Worm (Caenorhabditis elegans): ENCODE data around the gene cnc-11.

cnc-11 gene

ce11 chrV:1471078-1471969, 29.2 kb downstream of the cnc-11 start (continued):
- no peak for TF ChIP-seq zfp-3 (GFP tag; conservative IDR thresholded peaks at IDR 0.05)
- TF ChIP-seq ceh-20 (GFP tag; IDR thresholded peaks at IDR 0.05) = no peak
- no peak for TF ChIP-seq mxl-2 (GFP tag; conservative IDR thresholded peaks at IDR 0.05)
- TF ChIP-seq arid-1 (GFP tag; conservative IDR thresholded peaks at IDR 0.05) = no peak
- no peak for TF ChIP-seq ceh-82 (tag; optimal IDR thresholded peaks at IDR 0.05)
- TF ChIP-seq ZK337.2 (GFP tag; IDR thresholded peaks at IDR 0.05) = 0 out of 2 replicates have a peak, but pooled peaks have one; percentile 14
- no peak for TF ChIP-seq Y105C5A.15 (GFP tag; IDR thresholded peaks at IDR 0.05)
- peak; percentile 75 for TF ChIP-seq mep-1 (tag; optimal IDR thresholded peaks at IDR 0.05)
- peak; percentile 53 for TF ChIP-seq nhr-6 (tag; optimal IDR thresholded peaks at IDR 0.05)
- TF ChIP-seq jun-1 (tag; optimal IDR thresholded peaks at IDR 0.05) = no peak
- TF ChIP-seq ctbp-1 (GFP tag; IDR thresholded peaks at IDR 0.05) = 0 out of 2 replicates have a peak, but pooled peaks have one; percentile 16
- no peak for TF ChIP-seq F26F4.8 (GFP tag; conservative IDR thresholded peaks at IDR 0.05)
- TF ChIP-seq hmg-1.1 (GFP tag; IDR thresholded peaks at IDR 0.05) = no peak
- TF ChIP-seq zip-11 (GFP tag; IDR thresholded peaks at IDR 0.05) = no peak
- TF ChIP-seq hif-1 (tag; optimal IDR thresholded peaks at IDR 0.05) = no peak
- TF ChIP-seq unc-39 (tag; optimal IDR thresholded peaks at IDR 0.05) = no peak
- no peak for TF ChIP-seq lin-29 (GFP tag; IDR thresholded peaks at IDR 0.05)
- TF ChIP-seq T20F7.1 (GFP tag; optimal IDR thresholded peaks at IDR 0.05) = no peak
- TF ChIP-seq F37D6.2 (tag; optimal IDR thresholded peaks at IDR 0.05) = peak; percentile 18
- TF ChIP-seq egl-27 (tag; optimal IDR thresholded peaks at IDR 0.05) = no peak
- TF ChIP-seq D1046.2 (GFP tag; IDR thresholded peaks at IDR 0.05) = no peak
- no peak for TF ChIP-seq snpc-4 (tag; optimal IDR thresholded peaks at IDR 0.05)
- TF ChIP-seq lin-13 (GFP tag; optimal IDR thresholded peaks at IDR 0.05) = peak; percentile 57
- TF ChIP-seq lin-1 (GFP tag; IDR thresholded peaks at IDR 0.05) = no peak
- no peak for TF ChIP-seq pqm-1 (tag; optimal IDR thresholded peaks at IDR 0.05)
- no peak for TF ChIP-seq F44E2.7 (GFP tag; IDR thresholded peaks at IDR 0.05)
- no peak for TF ChIP-seq nhr-111 (GFP tag; optimal IDR thresholded peaks at IDR 0.05)
- TF ChIP-seq ama-1 (optimal IDR thresholded peaks at IDR 0.05) = no peak
- TF ChIP-seq daf-16 (GFP tag; optimal IDR thresholded peaks at IDR 0.05) = no peak
- TF ChIP-seq daf-16 (tag; optimal IDR thresholded peaks at IDR 0.05) = peak; percentile 61
- TF ChIP-seq daf-12 (tag; optimal IDR thresholded peaks at IDR 0.05) = no peak
- no peak for TF ChIP-seq madf-5 (GFP tag; IDR thresholded peaks at IDR 0.05)
- peak; percentile 52 for TF ChIP-seq dmd-6 (GFP tag; IDR thresholded peaks at IDR 0.05)
- no peak for TF ChIP-seq duxl-1 (tag; optimal IDR thresholded peaks at IDR 0.05; ENCODE audit: poor library complexity)
- peak in 1 of 2 experiments; percentile 9 for TF ChIP-seq unc-62 (GFP tag; optimal IDR thresholded peaks at IDR 0.05 in 1 of 2)
- no peak for TF ChIP-seq unc-62 (tag; optimal IDR thresholded peaks at IDR 0.05)
- TF ChIP-seq ces-1 (GFP tag; optimal IDR thresholded peaks at IDR 0.05) = no peak
- TF ChIP-seq hlh-11 (tag; optimal IDR thresholded peaks at IDR 0.05) = peak; percentile 7
- peak; percentile 70 for TF ChIP-seq nhr-77 (tag; optimal IDR thresholded peaks at IDR 0.05)
- peak; percentile 7 for TF ChIP-seq rbr-2 (tag; optimal IDR thresholded peaks at IDR 0.05)
- no peak for TF ChIP-seq spr-3 (GFP tag; optimal IDR thresholded peaks at IDR 0.05)
- TF ChIP-seq zag-1 (tag; optimal IDR thresholded peaks at IDR 0.05) = no peak
- no peak for TF ChIP-seq F10B5.3 (tag; optimal IDR thresholded peaks at IDR 0.05)
- TF ChIP-seq fkh-10 (GFP tag; optimal IDR thresholded peaks at IDR 0.05) = peak; percentile 62
- no peak for TF ChIP-seq spr-1 (tag; optimal IDR thresholded peaks at IDR 0.05)
- TF ChIP-seq nhr-10 (tag; optimal IDR thresholded peaks at IDR 0.05) = no peak
- no peak for TF ChIP-seq cey-2 (tag; optimal IDR thresholded peaks at IDR 0.05; ENCODE audit: borderline replicate concordance, insufficient read depth)
- TF ChIP-seq ceh-44 (GFP tag; IDR thresholded peaks at IDR 0.05) = no peak
- TF ChIP-seq R02D3.7 (tag; optimal IDR thresholded peaks at IDR 0.05) = no peak
- TF ChIP-seq ztf-7 (tag; optimal IDR thresholded peaks at IDR 0.05) = no peak
- no peak for TF ChIP-seq ceh-28 (tag; optimal IDR thresholded peaks at IDR 0.05)

Data from whole organism, L4 larva.